Worm (Caenorhabditis elegans): ENCODE data around the gene ZK643.5.
A peak's percentile ranks its signal among the peaks of the same experiment; 100 is the strongest.

The ZK643.5 gene

DNA sequence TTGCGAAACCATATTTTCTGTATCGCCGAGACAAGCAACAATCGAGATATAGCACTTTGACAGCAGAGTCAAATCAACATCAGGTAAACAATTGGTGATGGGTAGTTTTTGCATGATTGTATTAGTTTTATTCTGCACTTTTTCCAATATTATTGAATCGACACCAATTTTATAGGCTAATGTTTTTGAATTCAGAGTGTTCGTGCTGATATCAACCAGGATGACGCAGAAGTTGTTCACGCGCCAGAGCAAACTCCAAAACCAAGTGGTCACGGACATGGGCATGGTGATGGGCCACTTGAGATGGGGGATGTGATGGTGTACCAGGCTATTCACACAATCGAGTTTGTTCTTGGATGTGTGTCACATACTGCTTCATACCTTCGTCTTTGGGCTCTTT, 45.9 kb downstream of the ZK643.5 start:
- TF ChIP-seq nhr-23 (tag; optimal IDR thresholded peaks at IDR 0.05) (no peak), skn-1 (tag; optimal IDR thresholded peaks at IDR 0.05) (no peak), daf-12 (tag; optimal IDR thresholded peaks at IDR 0.05) (no peak), ZK546.5 (tag; optimal IDR thresholded peaks at IDR 0.05) (no peak), nhr-12 (tag; optimal IDR thresholded peaks at IDR 0.05) (no peak), nhr-11 (tag; optimal IDR thresholded peaks at IDR 0.05) (no peak), ceh-9 (tag; optimal IDR thresholded peaks at IDR 0.05) (no peak), nhr-77 (tag; optimal IDR thresholded peaks at IDR 0.05) (no peak)

DNA sequence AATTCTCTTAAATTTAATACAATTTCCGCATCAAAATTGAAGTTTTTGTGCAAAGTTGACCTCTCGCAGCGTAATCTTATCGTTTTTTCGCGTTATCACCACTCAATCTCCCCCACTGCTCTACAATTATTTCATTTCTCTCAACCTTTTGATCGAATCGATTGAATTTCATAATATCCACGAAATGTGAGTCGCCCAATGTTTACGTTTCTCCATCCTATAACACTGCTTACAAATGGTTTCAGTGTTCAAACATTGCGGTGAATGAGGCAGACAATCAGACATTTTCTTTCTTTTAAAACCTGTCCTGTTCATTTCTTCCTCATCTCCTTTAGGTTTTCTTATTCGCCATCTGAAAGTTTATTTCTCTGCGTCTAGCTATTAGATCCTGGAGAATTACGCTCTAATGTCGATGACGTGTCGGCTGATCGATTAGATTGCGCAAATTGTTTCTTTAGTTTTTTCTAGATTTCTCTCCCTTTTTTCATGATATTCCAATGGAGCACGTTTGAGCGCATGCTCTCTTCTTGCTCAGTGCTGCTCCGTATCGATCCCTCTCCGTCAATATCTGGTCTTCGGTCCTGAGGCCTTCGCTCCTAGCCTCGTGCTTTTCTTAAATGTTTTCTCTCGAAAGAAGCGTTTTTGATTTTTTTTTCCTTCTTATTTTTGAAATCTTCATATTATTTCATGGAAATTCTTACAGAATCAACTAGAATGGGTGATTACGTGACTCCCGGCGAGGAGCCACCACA, 50.9 kb downstream of the ZK643.5 start, which contains the start of gene unc-32:
Gene unc-32, plus strand, starts transcription at position 702 of the 752 bp plus-strand sequence.
- TF ChIP-seq ceh-16 (tag; optimal IDR thresholded peaks at IDR 0.05) (no peak), nhr-11 (tag; optimal IDR thresholded peaks at IDR 0.05) (no peak), eor-1 (tag; optimal IDR thresholded peaks at IDR 0.05) (no peak), fkh-2 (tag; optimal IDR thresholded peaks at IDR 0.05) (no peak), mdl-1 (tag; optimal IDR thresholded peaks at IDR 0.05) (peak; percentile 11), sea-2 (GFP tag; optimal IDR thresholded peaks at IDR 0.05) (peak; percentile 44), hmg-11 (tag; optimal IDR thresholded peaks at IDR 0.05) (peak; percentile 50), jun-1 (tag; optimal IDR thresholded peaks at IDR 0.05) (no peak), elt-2 (tag; optimal IDR thresholded peaks at IDR 0.05) (peak; percentile 33), skn-1 (tag; optimal IDR thresholded peaks at IDR 0.05) (no peak), lin-15B (tag; optimal IDR thresholded peaks at IDR 0.05) (peak; percentile 79), nfya-1 (tag; optimal IDR thresholded peaks at IDR 0.05; ENCODE audit: insufficient read depth) (peak; percentile 79), pha-4 (tag; optimal IDR thresholded peaks at IDR 0.05) (peak; percentile 85), lin-39 (tag; optimal IDR thresholded peaks at IDR 0.05) (peak; percentile 80), nhr-28 (tag; optimal IDR thresholded peaks at IDR 0.05) (no peak), nhr-25 (tag; optimal IDR thresholded peaks at IDR 0.05) (peak; percentile 19), ceh-28 (tag; optimal IDR thresholded peaks at IDR 0.05) (peak; percentile 49), elt-1 (tag; optimal IDR thresholded peaks at IDR 0.05) (no peak), daf-12 (tag; optimal IDR thresholded peaks at IDR 0.05) (no peak), mml-1 (tag; optimal IDR thresholded peaks at IDR 0.05) (no peak), fkh-10 (GFP tag; optimal IDR thresholded peaks at IDR 0.05) (peak; percentile 54), unc-39 (tag; optimal IDR thresholded peaks at IDR 0.05) (no peak)

DNA sequence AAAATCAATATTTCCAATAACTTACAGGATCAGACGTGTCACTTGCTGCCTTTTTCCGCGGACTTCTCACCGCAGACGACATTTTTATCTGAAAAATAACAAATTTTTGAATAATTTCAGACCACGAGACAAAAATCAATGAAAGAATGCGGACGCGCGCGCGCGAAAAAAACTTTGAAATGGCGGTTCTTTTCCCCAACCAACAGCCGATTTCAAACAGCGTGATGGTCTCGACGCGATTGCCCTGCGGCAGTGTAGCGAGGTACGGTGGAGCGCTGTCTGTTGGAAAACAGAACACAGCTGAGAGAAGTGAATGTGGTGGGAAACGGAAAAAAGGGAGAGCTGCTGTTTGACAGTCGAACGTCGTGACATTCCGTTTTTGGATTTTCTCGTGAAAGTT, 52.0 kb downstream of the ZK643.5 start, which contains the start of gene lin-9:
Gene lin-9, minus strand, starts transcription at position 88 of the 400 bp plus-strand sequence.
- TF ChIP-seq eor-1 (tag; optimal IDR thresholded peaks at IDR 0.05) (no peak), jun-1 (tag; optimal IDR thresholded peaks at IDR 0.05) (peak; percentile 97), fkh-10 (GFP tag; optimal IDR thresholded peaks at IDR 0.05) (peak; percentile 85), ztf-4 (tag; optimal IDR thresholded peaks at IDR 0.05) (peak; percentile 48), lsy-12 (tag; optimal IDR thresholded peaks at IDR 0.05) (peak; percentile 98), nhr-77 (tag; optimal IDR thresholded peaks at IDR 0.05) (peak; percentile 32), nhr-76 (tag; optimal IDR thresholded peaks at IDR 0.05) (no peak), egl-27 (tag; optimal IDR thresholded peaks at IDR 0.05) (no peak), elt-1 (tag; optimal IDR thresholded peaks at IDR 0.05) (peak; percentile 53), skn-1 (tag; optimal IDR thresholded peaks at IDR 0.05) (peak; percentile 72), ceh-16 (tag; optimal IDR thresholded peaks at IDR 0.05) (no peak), nhr-23 (tag; optimal IDR thresholded peaks at IDR 0.05) (peak; percentile 97), ceh-82 (tag; optimal IDR thresholded peaks at IDR 0.05) (peak; percentile 71), nfya-1 (tag; optimal IDR thresholded peaks at IDR 0.05; ENCODE audit: insufficient read depth) (peak; percentile 100), pha-4 (tag; optimal IDR thresholded peaks at IDR 0.05) (peak; percentile 98), nhr-11 (tag; optimal IDR thresholded peaks at IDR 0.05) (peak; percentile 32), mdl-1 (tag; optimal IDR thresholded peaks at IDR 0.05) (peak; percentile 59), ama-1 (optimal IDR thresholded peaks at IDR 0.05) (peak; percentile 83), elt-3 (tag; optimal IDR thresholded peaks at IDR 0.05) (no peak), sea-2 (GFP tag; optimal IDR thresholded peaks at IDR 0.05) (peak; percentile 68), R02D3.7 (tag; optimal IDR thresholded peaks at IDR 0.05) (peak; percentile 86), nhr-43 (tag; optimal IDR thresholded peaks at IDR 0.05; ENCODE audit: poor library complexity, severe bottlenecking) (peak; percentile 92), mml-1 (tag; optimal IDR thresholded peaks at IDR 0.05) (no peak), snpc-4 (tag; optimal IDR thresholded peaks at IDR 0.05) (peak; percentile 85), ceh-9 (tag; optimal IDR thresholded peaks at IDR 0.05) (no peak), ceh-28 (tag; optimal IDR thresholded peaks at IDR 0.05) (peak; percentile 91), unc-62 (GFP tag; optimal IDR thresholded peaks at IDR 0.05) (peak; percentile 44), nhr-28 (tag; optimal IDR thresholded peaks at IDR 0.05) (no peak), fos-1 (tag; optimal IDR thresholded peaks at IDR 0.05) (peak; percentile 30), lin-15B (tag; optimal IDR thresholded peaks at IDR 0.05) (peak; percentile 99), hmg-11 (tag; optimal IDR thresholded peaks at IDR 0.05) (peak; percentile 96), fkh-2 (tag; optimal IDR thresholded peaks at IDR 0.05) (peak; percentile 91), nhr-25 (tag; optimal IDR thresholded peaks at IDR 0.05) (peak; percentile 96), lin-39 (tag; optimal IDR thresholded peaks at IDR 0.05) (peak; percentile 98), elt-2 (tag; optimal IDR thresholded peaks at IDR 0.05) (peak; percentile 78), egl-5 (tag; optimal IDR thresholded peaks at IDR 0.05) (peak; percentile 94), pqm-1 (tag; optimal IDR thresholded peaks at IDR 0.05) (peak; percentile 35), daf-12 (tag; optimal IDR thresholded peaks at IDR 0.05) (no peak), zag-1 (tag; optimal IDR thresholded peaks at IDR 0.05) (no peak), tbx-2 (tag; optimal IDR thresholded peaks at IDR 0.05) (peak; percentile 94), aly-2 (tag; optimal IDR thresholded peaks at IDR 0.05) (peak; percentile 60), ZK546.5 (tag; optimal IDR thresholded peaks at IDR 0.05) (peak; percentile 43)

All from whole organism, L3 larva.